Fruit fly (Drosophila melanogaster) whole organism, embryonic: ENCODE data around the gene CG34148.

Experiments used
- B-H2 ChIP-seq: fragments of 200-800 bp; sonication (Bioruptor generic); optimal IDR thresholded peaks from 2 replicates; lab custom pipeline; 2018; ENCODE audit warnings: missing biosample characterization, mild to moderate bottlenecking, missing genetic modification characterization
- Blimp-1 ChIP-seq: fragments of 200-800 bp; sonication (Bioruptor generic); optimal IDR thresholded peaks from 3 replicates; lab custom pipeline; 2018; ENCODE audit warnings: missing biosample characterization, missing genetic modification characterization, mild to moderate bottlenecking, moderate library complexity, missing genetic modification reagents
- C15 ChIP-seq: fragments of 200-800 bp; sonication (Bioruptor generic); IDR thresholded peaks from 3 replicates; pipeline ENCODE4 v1.3.6; 2022; ENCODE audit warnings: missing biosample characterization, missing genetic modification characterization
- CG1024 ChIP-seq: fragments of 200-800 bp; sonication (Bioruptor generic); IDR thresholded peaks from 2 replicates; pipeline ENCODE4 v1.3.6; 2022; ENCODE audit warnings: missing biosample characterization, missing genetic modification characterization
- CG10431 ChIP-seq: fragments of 200-800 bp; sonication (Bioruptor generic); optimal IDR thresholded peaks from 3 replicates; lab custom pipeline; 2018; ENCODE audit warnings: missing biosample characterization, mild to moderate bottlenecking, missing genetic modification characterization
- CG10543 ChIP-seq: fragments of 200-800 bp; sonication (Bioruptor generic); optimal IDR thresholded peaks from 3 replicates; lab custom pipeline; 2017; ENCODE audit warnings: missing biosample characterization, mild to moderate bottlenecking, missing genetic modification characterization, moderate library complexity
- CG10959 ChIP-seq: fragments of 200-800 bp; sonication (Bioruptor generic); IDR thresholded peaks from 2 replicates; pipeline ENCODE4 v1.3.6; 2022; ENCODE audit warnings: missing biosample characterization, missing genetic modification characterization
- CG10979 ChIP-seq: fragments of 200-800 bp; sonication (Bioruptor generic); optimal IDR thresholded peaks from 2 replicates; lab custom pipeline; 2018; ENCODE audit warnings: missing biosample characterization, mild to moderate bottlenecking, missing genetic modification characterization, moderate library complexity
- CG15479 ChIP-seq: fragments of 200-800 bp; sonication (Bioruptor generic); optimal IDR thresholded peaks from 3 replicates; lab custom pipeline; 2019; ENCODE audit warnings: missing biosample characterization, mild to moderate bottlenecking, missing genetic modification characterization, moderate library complexity
- CG17829 ChIP-seq: fragments of 200-800 bp; optimal IDR thresholded peaks from 2 replicates; lab custom pipeline; 2019; ENCODE audit warnings: missing biosample characterization, mild to moderate bottlenecking, missing genetic modification characterization, moderate library complexity
- CG2120 ChIP-seq: fragments of 200-800 bp; sonication (Bioruptor generic); optimal IDR thresholded peaks from 3 replicates; lab custom pipeline; 2016; ENCODE audit warnings: missing biosample characterization, missing genetic modification characterization
- CG2202 ChIP-seq: fragments of 200-800 bp; sonication (Bioruptor generic); optimal IDR thresholded peaks from 2 replicates; lab custom pipeline; 2018; ENCODE audit warnings: missing biosample characterization, mild to moderate bottlenecking, missing genetic modification characterization
- CG31224 ChIP-seq: fragments of 200-800 bp; sonication (Bioruptor generic); IDR thresholded peaks from 2 replicates; pipeline ENCODE4 v1.3.6; 2022; ENCODE audit warnings: missing biosample characterization, missing genetic modification characterization
- CG31441 ChIP-seq: fragments of 200-800 bp; sonication (Bioruptor generic); IDR thresholded peaks from 2 replicates; pipeline ENCODE4 v1.3.6; 2022; ENCODE audit warnings: missing biosample characterization, missing genetic modification characterization
- CG43689 ChIP-seq: fragments of 200-800 bp; sonication (Bioruptor generic); IDR thresholded peaks from 2 replicates; pipeline ENCODE4 v1.3.6; 2022; ENCODE audit warnings: missing biosample characterization, missing genetic modification characterization
- CG4617 ChIP-seq: fragments of 200-800 bp; sonication (Bioruptor generic); optimal IDR thresholded peaks from 3 replicates; lab custom pipeline; 2016; ENCODE audit warnings: missing biosample characterization, missing genetic modification characterization, borderline replicate concordance
- CG8359 ChIP-seq: fragments of 200-800 bp; sonication (Bioruptor generic); optimal IDR thresholded peaks from 2 replicates; lab custom pipeline; 2017; ENCODE audit warnings: missing biosample characterization, mild to moderate bottlenecking, missing genetic modification characterization, borderline replicate concordance
- CG9932 ChIP-seq: fragments of 200-800 bp; sonication (Bioruptor generic); IDR thresholded peaks from 2 replicates; pipeline ENCODE4 v1.3.6; 2022; ENCODE audit warnings: missing biosample characterization, missing genetic modification characterization
- D19B ChIP-seq: fragments of 200-800 bp; sonication (Bioruptor generic); optimal IDR thresholded peaks from 2 replicates; lab custom pipeline; 2017; ENCODE audit warnings: missing biosample characterization, mild to moderate bottlenecking, missing genetic modification characterization
- Dll ChIP-seq: fragments of 200-800 bp; sonication (Bioruptor generic); IDR thresholded peaks from 4 replicates; pipeline ENCODE4 v1.3.6; 2022; ENCODE audit warnings: missing biosample characterization, missing genetic modification characterization; ENCODE audit not compliant: partially characterized antibody
- Drgx ChIP-seq: fragments of 200-800 bp; sonication (Bioruptor generic); IDR thresholded peaks from 2 replicates; pipeline ENCODE4 v1.3.6; 2022; ENCODE audit warnings: missing biosample characterization, missing genetic modification characterization
- HLHmδ ChIP-seq: fragments of 200-800 bp; sonication (Bioruptor generic); optimal IDR thresholded peaks from 2 replicates; lab custom pipeline; 2018; ENCODE audit warnings: missing biosample characterization, mild to moderate bottlenecking, missing genetic modification characterization, moderate library complexity
- Hr3 ChIP-seq: fragments of 200-800 bp; sonication (Bioruptor generic); optimal IDR thresholded peaks from 3 replicates; lab custom pipeline; 2016; ENCODE audit warnings: missing biosample characterization, missing genetic modification characterization
- Kr ChIP-seq: fragments of 200-800 bp; sonication (Bioruptor generic); optimal IDR thresholded peaks from 2 replicates; lab custom pipeline; 2017; ENCODE audit warnings: missing biosample characterization, mild to moderate bottlenecking, missing genetic modification characterization
- Rx ChIP-seq: fragments of 200-800 bp; sonication (Bioruptor generic); IDR thresholded peaks from 2 replicates; pipeline ENCODE4 v1.3.6; 2022; ENCODE audit warnings: missing biosample characterization, missing genetic modification characterization
- Xrp1 ChIP-seq: fragments of 200-800 bp; sonication (Bioruptor generic); IDR thresholded peaks from 2 replicates; pipeline ENCODE4 v1.3.6; 2022; ENCODE audit warnings: missing biosample characterization, missing genetic modification characterization
- YL-1 ChIP-seq: fragments of 200-800 bp; sonication (Bioruptor generic); optimal IDR thresholded peaks from 3 replicates; lab custom pipeline; 2017; ENCODE audit warnings: missing biosample characterization, mild to moderate bottlenecking, missing genetic modification characterization
- amos ChIP-seq: fragments of 200-800 bp; sonication (Bioruptor generic); IDR thresholded peaks from 2 replicates; pipeline ENCODE4 v1.3.6; 2022; ENCODE audit warnings: missing biosample characterization, missing genetic modification characterization; ENCODE audit not compliant: partially characterized antibody
- bowl ChIP-seq: fragments of 200-800 bp; sonication (Bioruptor generic); IDR thresholded peaks from 2 replicates; pipeline ENCODE4 v1.3.6; 2022; ENCODE audit warnings: missing biosample characterization, missing genetic modification characterization
- cato ChIP-seq: fragments of 200-800 bp; sonication (Bioruptor generic); optimal IDR thresholded peaks from 2 replicates; lab custom pipeline; 2016; ENCODE audit warnings: missing biosample characterization, missing genetic modification characterization, borderline replicate concordance
- ci ChIP-seq: fragments of 200-800 bp; sonication (Bioruptor generic); IDR thresholded peaks from 3 replicates; pipeline ENCODE4 v1.3.6; 2022; ENCODE audit warnings: missing biosample characterization, missing genetic modification characterization
- croc ChIP-seq: fragments of 200-800 bp; sonication (Bioruptor generic); conservative IDR thresholded peaks from 3 replicates; pipeline ENCODE4 v1.3.6; 2022; ENCODE audit warnings: missing biosample characterization, missing genetic modification characterization
- dati ChIP-seq: fragments of 200-800 bp; sonication (Bioruptor generic); IDR thresholded peaks from 2 replicates; pipeline ENCODE4 v1.3.6; 2022; ENCODE audit warnings: missing biosample characterization, missing genetic modification characterization
- eve ChIP-seq, 2 experiments: fragments of >200 bp; optimal IDR thresholded peaks; 2 replicates each; lab custom pipeline; 2017; ENCODE audit warnings: missing biosample characterization in 2 of 2, missing genetic modification characterization in 2 of 2
- fd102C ChIP-seq: fragments of 200-800 bp; sonication (Bioruptor generic); optimal IDR thresholded peaks from 2 replicates; lab custom pipeline; 2018; ENCODE audit warnings: missing biosample characterization, mild to moderate bottlenecking, missing genetic modification characterization, moderate library complexity
- gcm ChIP-seq: fragments of 200-800 bp; sonication (Bioruptor generic); optimal IDR thresholded peaks from 2 replicates; lab custom pipeline; 2019; ENCODE audit warnings: missing biosample characterization, mild to moderate bottlenecking, missing genetic modification characterization, moderate library complexity
- grau ChIP-seq: fragments of 200-800 bp; optimal IDR thresholded peaks from 3 replicates; lab custom pipeline; 2019; ENCODE audit warnings: missing biosample characterization, mild to moderate bottlenecking, missing genetic modification characterization, moderate library complexity
- hth ChIP-seq: fragments of >200 bp; optimal IDR thresholded peaks from 2 replicates; lab custom pipeline; 2017; ENCODE audit warnings: inconsistent platforms
- kah ChIP-seq: fragments of 200-800 bp; sonication (Bioruptor generic); optimal IDR thresholded peaks from 2 replicates; lab custom pipeline; 2018; ENCODE audit warnings: missing biosample characterization, mild to moderate bottlenecking, missing genetic modification characterization
- prd ChIP-seq, 3 experiments: fragments of >200 bp in 2 of 3; fragments of 200-800 bp in 1 of 3; sonication (Bioruptor generic) in 1 of 3; optimal IDR thresholded peaks in 2 of 3; IDR thresholded peaks in 1 of 3; 2 replicates in 2 of 3; 3 replicates in 1 of 3; pipeline versions ENCODE4 v1.3.6 to Lab custom; 2017 to 2022; ENCODE audit warnings: missing biosample characterization in 1 of 3, missing genetic modification characterization in 1 of 3
- run ChIP-seq: fragments of 200-800 bp; sonication (Bioruptor generic); optimal IDR thresholded peaks from 3 replicates; lab custom pipeline; 2018; ENCODE audit warnings: missing biosample characterization, mild to moderate bottlenecking, missing genetic modification characterization
- z ChIP-seq: fragments of 200-800 bp; sonication (Bioruptor generic); IDR thresholded peaks from 3 replicates; pipeline ENCODE4 v1.3.6; 2022; ENCODE audit warnings: missing biosample characterization, missing genetic modification characterization
- zfh1 ChIP-seq: fragments of 200-800 bp; sonication (Bioruptor generic); IDR thresholded peaks from 3 replicates; pipeline ENCODE4 v1.3.6; 2022; ENCODE audit warnings: missing biosample characterization, missing genetic modification characterization

CG34148 gene

DNA sequence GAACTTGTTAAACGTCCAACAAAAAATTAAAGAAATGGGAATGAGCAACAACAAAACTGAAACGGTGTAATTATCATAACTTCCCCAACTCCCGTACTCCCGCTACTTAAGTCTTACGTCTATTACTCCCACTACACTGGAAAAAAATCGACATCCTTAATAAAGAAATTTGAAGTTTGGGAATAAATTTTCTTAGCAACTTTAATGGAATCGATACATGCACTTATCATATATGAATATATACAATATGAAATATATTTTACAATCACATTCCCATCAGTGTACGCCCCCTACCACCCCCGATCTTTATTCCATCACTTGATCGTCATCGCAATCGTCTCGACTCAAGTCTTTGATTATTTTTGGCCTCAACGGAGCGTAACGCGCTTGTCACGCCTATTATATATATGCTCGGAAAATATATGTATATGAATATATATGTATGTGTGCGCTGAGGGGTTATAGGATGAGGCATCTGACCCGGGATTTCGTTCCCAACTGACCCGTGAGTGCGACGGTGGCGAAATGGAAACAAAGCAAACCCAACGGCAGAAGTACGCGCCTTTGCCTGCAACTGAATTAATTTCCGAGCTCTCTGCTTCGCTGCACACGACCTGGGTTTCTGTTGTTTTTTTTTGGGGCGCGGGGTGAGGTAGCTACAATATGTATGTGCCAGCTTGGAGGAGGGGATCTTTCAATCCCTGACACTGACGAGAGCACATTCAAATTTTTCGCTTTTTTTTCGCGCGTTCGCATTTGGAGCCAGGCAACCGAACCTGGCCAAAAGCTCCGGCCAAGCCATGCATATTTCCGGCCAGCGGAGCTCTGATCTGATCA lies 44.0 kb downstream of the CG34148 start (continued):
- TF ChIP-seq Hr3 (peak; percentile 24), gcm (GFP tag; lab: Kevin White, UChicago) (peak; percentile 18), Drgx (GFP tag; lab: Robert Waterston, UW) (0 out of 2 replicates have a peak, but pooled peaks have one; percentile 5), CG43689 (GFP tag; lab: Robert Waterston, UW) (no peak)
- TF ChIP-seq, all 482 proteins: peak for 107

DNA sequence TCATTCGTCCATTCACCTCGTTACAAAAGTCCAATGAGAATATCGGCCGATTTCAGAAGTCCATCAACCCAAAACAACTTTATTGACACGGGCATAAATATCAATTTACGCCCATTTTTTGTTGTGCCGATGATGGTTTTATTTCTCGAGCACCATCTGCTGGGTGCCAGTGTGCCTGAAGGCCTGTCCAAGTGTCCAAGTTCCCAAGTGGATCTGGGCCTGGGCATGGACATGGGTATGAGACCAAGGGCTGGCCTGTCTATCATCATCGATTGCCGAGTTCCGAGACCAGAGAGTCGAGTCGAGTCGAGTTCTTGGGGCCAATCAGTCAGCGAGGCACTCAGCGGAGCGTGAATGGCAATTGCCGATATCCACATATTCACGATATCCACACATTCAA lies 46.3 kb downstream of the CG34148 start, which contains the start of gene Gr93a:
Gene Gr93a, plus strand, starts transcription at position 301 of the 400 bp plus-strand sequence.
- TF ChIP-seq bowl (GFP tag; lab: Robert Waterston, UW): no peak
- peak; percentile 65; the same call in 2 of the 3 replicates for TF ChIP-seq z

DNA sequence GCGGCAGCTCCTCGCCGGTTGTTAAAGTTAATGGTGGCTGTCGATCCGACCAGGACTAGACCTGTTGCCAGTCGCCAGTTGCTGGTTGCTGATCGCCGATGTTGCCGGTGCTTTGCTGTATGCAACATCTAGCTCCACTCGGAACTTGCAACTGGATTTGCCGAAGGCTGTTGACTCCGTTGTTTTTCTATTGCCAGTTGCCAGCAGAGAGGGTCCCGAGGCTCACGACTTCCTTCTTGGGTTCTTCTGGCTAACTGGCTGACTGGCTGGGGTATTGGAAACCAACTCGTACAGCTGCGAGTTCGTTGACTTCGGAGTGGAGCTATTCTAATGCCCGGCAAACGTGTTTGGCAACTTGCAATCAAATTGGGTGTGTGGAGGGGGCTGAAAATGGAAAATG lies 47.4 kb downstream of the CG34148 start:
- peak; percentile 22; the same call in 1 of the 3 replicates for TF ChIP-seq C15
- TF ChIP-seq zfh1 (GFP tag; lab: Robert Waterston, UW): no peak
- TF ChIP-seq CG31224 (GFP tag; lab: Robert Waterston, UW): peak; percentile 12; the same call in 1 of the 2 replicates

DNA sequence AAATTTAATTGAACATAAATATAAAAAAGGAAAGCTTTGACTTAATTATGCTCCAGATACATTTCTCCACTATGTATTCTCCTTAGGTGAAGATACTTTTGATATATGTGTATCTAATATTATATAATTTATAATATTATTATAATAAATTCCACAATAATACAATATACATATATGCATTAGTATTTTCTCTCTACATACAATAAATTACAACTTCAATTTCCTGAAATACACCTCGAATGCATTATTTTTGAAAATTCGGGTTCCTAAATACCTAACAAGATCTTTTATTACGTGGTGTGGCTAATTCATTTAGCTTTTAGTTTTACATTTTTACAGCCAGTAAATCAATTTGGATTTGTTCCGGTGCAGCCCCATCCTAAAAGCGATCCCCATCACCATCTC lies 48.2 kb downstream of the CG34148 start:
- TF ChIP-seq hth (no peak), Kr (GFP tag; lab: Kevin White, UChicago) (no peak), croc (GFP tag; lab: Robert Waterston, UW) (no peak), grau (peak; percentile 24), Xrp1 (GFP tag; lab: Robert Waterston, UW) (peak; percentile 49; the same call in 1 of the 2 replicates), CG8359 (no peak), ci (no peak), dati (GFP tag; lab: Robert Waterston, UW) (no peak), CG17829 (peak; percentile 49), CG10543 (no peak), Blimp-1 (GFP tag; lab: Kevin White, UChicago) (peak; percentile 60), CG10431 (GFP tag; lab: Kevin White, UChicago) (no peak), amos (GFP tag; lab: Robert Waterston, UW) (no peak), run (tag; lab: Kevin White, UChicago) (no peak), CG15479 (GFP tag; lab: Kevin White, UChicago) (no peak), HLHmδ (GFP tag; lab: Kevin White, UChicago) (no peak), Rx (no peak), CG1024 (GFP tag; lab: Robert Waterston, UW) (no peak), D19B (GFP tag; lab: Kevin White, UChicago) (no peak), gcm (GFP tag; lab: Kevin White, UChicago) (peak; percentile 1), Dll (no peak), CG31441 (GFP tag; lab: Robert Waterston, UW) (0 out of 2 replicates have a peak, but pooled peaks have one; percentile 48), B-H2 (GFP tag; lab: Kevin White, UChicago) (no peak), CG10979 (tag; lab: Kevin White, UChicago) (peak; percentile 81), CG2202 (tag; lab: Kevin White, UChicago) (no peak), eve (GFP tag; optimal IDR thresholded peaks at IDR 0.05; lab: Kevin White, UChicago) (no peak), CG10959 (GFP tag; lab: Robert Waterston, UW) (no peak), prd (optimal IDR thresholded peaks at IDR 0.05; lab: Kevin White, UChicago) (no peak), prd (GFP tag; IDR thresholded peaks at IDR 0.05; lab: Robert Waterston, UW) (no peak), fd102C (GFP tag; lab: Kevin White, UChicago) (no peak), CG4617 (GFP tag; lab: Kevin White, UChicago) (no peak), YL-1 (GFP tag; lab: Kevin White, UChicago) (no peak), CG2120 (GFP tag; lab: Kevin White, UChicago) (no peak), CG9932 (GFP tag; lab: Robert Waterston, UW) (no peak), cato (GFP tag; lab: Kevin White, UChicago) (no peak), kah (GFP tag; lab: Kevin White, UChicago) (no peak)
